Fruit fly (Drosophila melanogaster): ENCODE results near the gene CG4949.
A peak's percentile ranks its signal among the peaks of the same experiment; 100 is the strongest.

Gene CG4949

dm6 chrX:17110556-17111177, 32.0 kb downstream of the CG4949 start:
- TF ChIP-seq eg (GFP tag; IDR thresholded peaks at IDR 0.05) (no peak), lz (GFP tag; optimal IDR thresholded peaks at IDR 0.05) (no peak), ss (GFP tag; optimal IDR thresholded peaks at IDR 0.05) (no peak), CG11762 (GFP tag; optimal IDR thresholded peaks at IDR 0.05; ENCODE audit: insufficient read depth) (no peak), CG8119 (GFP tag; IDR thresholded peaks at IDR 0.05) (no peak), Ets21C (GFP tag; optimal IDR thresholded peaks at IDR 0.05) (no peak), salr (GFP tag; optimal IDR thresholded peaks at IDR 0.05) (no peak), CG31627 (GFP tag; optimal IDR thresholded peaks at IDR 0.05) (no peak), CG10669 (GFP tag; optimal IDR thresholded peaks at IDR 0.05) (no peak), spab (GFP tag; optimal IDR thresholded peaks at IDR 0.05) (no peak), fd59A (GFP tag; optimal IDR thresholded peaks at IDR 0.05) (no peak), CG34406 (GFP tag; optimal IDR thresholded peaks at IDR 0.05) (no peak)

- TF ChIP-seq CG6854 (GFP tag; optimal IDR thresholded peaks at IDR 0.05) (no peak), CG31627 (GFP tag; optimal IDR thresholded peaks at IDR 0.05) (peak; percentile 0), Hr39 (GFP tag; optimal IDR thresholded peaks at IDR 0.05) (peak; percentile 2), Eip75B (GFP tag; optimal IDR thresholded peaks at IDR 0.05) (no peak), OdsH (GFP tag; optimal IDR thresholded peaks at IDR 0.05) (peak; percentile 30), topi (GFP tag; optimal IDR thresholded peaks at IDR 0.05) (peak; percentile 6), CG4318 (GFP tag; optimal IDR thresholded peaks at IDR 0.05) (peak; percentile 44), pdm3 (GFP tag; optimal IDR thresholded peaks at IDR 0.05) (peak; percentile 35), CG8119 (GFP tag; IDR thresholded peaks at IDR 0.05) (peak; percentile 44; the same call in 2 of the 3 replicates), CG15336 (GFP tag; IDR thresholded peaks at IDR 0.05) (peak; percentile 20; the same call in 1 of the 2 replicates), Hr4 (GFP tag; optimal IDR thresholded peaks at IDR 0.05) (peak; percentile 21), CG32006 (GFP tag; optimal IDR thresholded peaks at IDR 0.05) (peak; percentile 59), Met (GFP tag; optimal IDR thresholded peaks at IDR 0.05) (peak; percentile 38), achi (GFP tag; optimal IDR thresholded peaks at IDR 0.05) (peak; percentile 22), fd59A (GFP tag; optimal IDR thresholded peaks at IDR 0.05) (no peak), fkh (GFP tag; optimal IDR thresholded peaks at IDR 0.05) (no peak), net (GFP tag; optimal IDR thresholded peaks at IDR 0.05) (peak; percentile 0), CG3919 (GFP tag; optimal IDR thresholded peaks at IDR 0.05) (peak; percentile 1), Smox (GFP tag; optimal IDR thresholded peaks at IDR 0.05) (peak; percentile 14), esn (GFP tag; optimal IDR thresholded peaks at IDR 0.05) (peak; percentile 9), Eip78C (GFP tag) (peak; percentile 76), CG10669 (GFP tag; optimal IDR thresholded peaks at IDR 0.05) (peak; percentile 6), svp (GFP tag) (peak; percentile 73), Hr38 (GFP tag; optimal IDR thresholded peaks at IDR 0.05) (no peak), Eip93F (GFP tag; optimal IDR thresholded peaks at IDR 0.05) (no peak), CG34406 (GFP tag; optimal IDR thresholded peaks at IDR 0.05) (peak; percentile 22), acj6 (GFP tag; optimal IDR thresholded peaks at IDR 0.05) (peak; percentile 23), CG10631 (GFP tag; optimal IDR thresholded peaks at IDR 0.05) (peak; percentile 38), eg (GFP tag; IDR thresholded peaks at IDR 0.05) (peak; percentile 28; the same call in 1 of the 3 replicates), Lpt (GFP tag; optimal IDR thresholded peaks at IDR 0.05) (no peak), Ets21C (GFP tag; optimal IDR thresholded peaks at IDR 0.05) (no peak)
Measured at dm6 chrX:17111274-17111673, 32.6 kb downstream of the CG4949 start.
